Worm (Caenorhabditis elegans): ENCODE results near the gene egl-3.

The egl-3 gene

DNA sequence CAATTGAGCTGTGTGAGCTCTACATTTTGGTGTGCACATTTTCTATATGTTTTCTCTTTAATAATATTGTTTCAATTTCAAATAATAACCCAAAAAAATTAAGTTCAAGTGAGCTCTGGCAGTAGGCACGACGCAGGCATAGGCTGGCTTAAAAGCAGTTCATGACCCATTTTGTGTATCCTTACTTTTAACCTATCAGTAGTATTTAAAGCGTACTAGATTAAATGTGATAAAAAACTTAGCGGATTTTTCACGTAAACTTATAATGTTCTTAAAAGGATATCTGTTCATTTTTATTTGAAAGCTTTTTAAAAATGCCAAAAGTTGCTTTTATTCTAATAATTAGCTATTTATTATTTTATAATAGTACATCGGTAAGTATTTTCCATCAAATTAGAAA is 50.2 kb downstream of the egl-3 start, which contains the start of gene C08B6.6:
Gene C08B6.6, plus strand, starts transcription at position 301 of the 400 bp plus-strand sequence.
- TF ChIP-seq T22C8.4 (GFP tag; IDR thresholded peaks at IDR 0.05) (no peak), flt-1 (GFP tag; IDR thresholded peaks at IDR 0.05) (no peak), ref-1 (GFP tag; conservative IDR thresholded peaks at IDR 0.05) (no peak), tab-1 (GFP tag; IDR thresholded peaks at IDR 0.05) (no peak), ztf-23 (GFP tag; IDR thresholded peaks at IDR 0.05) (no peak), med-1 (GFP tag; optimal IDR thresholded peaks at IDR 0.05; ENCODE audit: insufficient read depth) (no peak), klf-2 (GFP tag; conservative IDR thresholded peaks at IDR 0.05) (no peak), cog-1 (tag; optimal IDR thresholded peaks at IDR 0.05) (no peak), ztf-29 (GFP tag; IDR thresholded peaks at IDR 0.05) (no peak)

DNA sequence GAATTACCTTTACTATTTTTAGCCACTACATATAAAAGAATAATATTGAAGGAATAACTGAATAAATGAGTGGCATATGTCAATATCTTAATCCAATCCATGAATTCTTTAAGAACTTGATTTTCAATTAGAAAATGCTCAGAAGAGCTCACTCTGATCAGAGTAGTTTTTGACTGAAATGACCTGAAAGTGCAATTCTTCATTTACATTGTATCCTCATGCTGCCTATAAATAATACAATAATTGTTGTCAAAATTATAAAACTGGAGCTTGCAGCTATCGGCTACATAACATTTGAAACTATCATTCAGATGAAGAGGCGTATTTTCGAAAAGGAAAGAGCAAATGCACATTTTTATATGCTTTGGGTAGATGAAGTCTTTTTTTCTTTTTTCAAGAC is 50.9 kb downstream of the egl-3 start, which contains the start of gene srxa-19:
Gene srxa-19, minus strand, starts transcription at position 101 of the 400 bp plus-strand sequence.
- TF ChIP-seq flt-1 (GFP tag; IDR thresholded peaks at IDR 0.05), result no peak
- no peak for TF ChIP-seq klf-2 (GFP tag; conservative IDR thresholded peaks at IDR 0.05)

DNA sequence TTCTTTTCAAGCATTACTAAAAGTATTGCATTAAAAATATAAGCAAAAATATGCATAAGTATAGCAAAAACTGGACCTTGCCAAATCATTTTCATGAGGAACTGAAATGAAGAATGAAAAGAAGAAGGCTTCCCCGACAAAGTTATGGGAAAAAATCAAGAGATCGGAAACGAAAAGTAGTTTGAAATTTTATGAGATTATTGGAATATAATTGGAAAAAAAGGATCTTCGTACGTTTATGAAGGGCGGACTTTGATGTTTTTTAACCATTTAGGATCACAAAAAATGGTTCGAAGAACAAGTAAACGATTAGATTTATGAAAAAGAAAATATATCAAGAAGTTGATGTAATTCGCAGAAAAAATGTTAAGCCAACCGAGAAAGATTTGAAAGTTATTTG is 52.7 kb downstream of the egl-3 start, which contains the start of gene srxa-18:
Gene srxa-18, minus strand, starts transcription at position 100 of the 400 bp plus-strand sequence.
- TF ChIP-seq tab-1 (GFP tag; IDR thresholded peaks at IDR 0.05) (no peak), ztf-23 (GFP tag; IDR thresholded peaks at IDR 0.05) (no peak)
